Worm (Caenorhabditis elegans) whole organism, midembryonic: ENCODE measurements around the gene F35C5.3.

ENCODE experiments used
- T22C8.4 ChIP-seq: fragments of 200-800 bp; sonication (Bioruptor generic); IDR thresholded peaks from 2 replicates; pipeline ENCODE4 v1.3.6; 2022; ENCODE audit warnings: missing genetic modification characterization, missing compliant biosample characterization
- flt-1 ChIP-seq: fragments of 200-800 bp; sonication (Bioruptor generic); IDR thresholded peaks from 2 replicates; pipeline ENCODE4 v1.3.6; 2022; ENCODE audit warnings: missing genetic modification characterization, missing compliant biosample characterization
- tab-1 ChIP-seq: fragments of 200-800 bp; sonication (Bioruptor generic); IDR thresholded peaks from 2 replicates; pipeline ENCODE4 v1.3.6; 2022; ENCODE audit warnings: missing genetic modification characterization, missing compliant biosample characterization

DNA sequence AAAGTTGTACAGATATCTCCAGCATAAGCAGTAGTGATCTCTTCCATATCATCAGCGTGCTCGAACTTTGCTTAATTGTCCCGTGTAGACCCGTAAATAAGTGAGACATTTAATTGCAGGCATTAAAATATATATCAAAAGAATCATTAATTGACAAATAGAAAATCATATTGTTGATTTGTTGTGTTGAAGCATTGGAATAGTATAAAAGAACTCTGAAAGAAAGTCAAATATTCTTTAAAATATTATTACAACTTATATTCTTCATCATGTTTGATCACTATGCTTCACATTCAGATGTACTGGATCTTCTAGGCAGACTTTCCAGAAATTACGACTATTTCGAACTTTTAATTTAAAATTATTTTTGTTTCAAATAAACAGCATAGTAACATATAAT, 37.0 kb downstream of the F35C5.3 start, which contains the start of gene F58G1.8:
- TF ChIP-seq T22C8.4, result no peak
- TF ChIP-seq tab-1 (GFP tag; lab: Robert Waterston, UW), result no peak
- no peak for TF ChIP-seq flt-1 (GFP tag; lab: Robert Waterston, UW)
